Worm (Caenorhabditis elegans) whole organism, early embryonic: Measurements from ENCODE around the gene ptp-2.

ENCODE experiments used
- B0310.2 ChIP-seq: sonication (generic microtip); optimal IDR thresholded peaks from 2 replicates; lab custom pipeline; 2016; ENCODE audit warnings: mild to moderate bottlenecking, missing genetic modification characterization, missing compliant biosample characterization
- F13C5.2 ChIP-seq: sonication (generic microtip); optimal IDR thresholded peaks from 2 replicates; lab custom pipeline; 2017; ENCODE audit warnings: mild to moderate bottlenecking, missing genetic modification characterization, inconsistent platforms, missing compliant biosample characterization
- aly-1 ChIP-seq: sonication (generic microtip); optimal IDR thresholded peaks from 2 replicates; lab custom pipeline; 2016; ENCODE audit warnings: missing genetic modification characterization, missing compliant biosample characterization
- ama-1 ChIP-seq: fragments of 150-350 bp; optimal IDR thresholded peaks from 2 replicates; lab custom pipeline; 2014
- ceh-13 ChIP-seq: fragments of 200-800 bp; sonication (Bioruptor generic); optimal IDR thresholded peaks from 2 replicates; lab custom pipeline; 2018; ENCODE audit warnings: mild to moderate bottlenecking, missing genetic modification characterization, missing compliant biosample characterization
- ceh-36 ChIP-seq: sonication (generic microtip); optimal IDR thresholded peaks from 2 replicates; lab custom pipeline; 2016; ENCODE audit warnings: missing genetic modification characterization, inconsistent platforms, missing compliant biosample characterization
- ets-7 ChIP-seq: sonication (generic microtip); optimal IDR thresholded peaks from 2 replicates; lab custom pipeline; 2016; ENCODE audit warnings: missing genotype, missing genetic modification characterization, missing compliant biosample characterization
- flt-1 ChIP-seq: fragments of 200-800 bp; sonication (Bioruptor generic); IDR thresholded peaks from 2 replicates; pipeline ENCODE4 v1.3.6; 2022; ENCODE audit warnings: missing genetic modification characterization, missing compliant biosample characterization
- hmbx-1 ChIP-seq: sonication (generic microtip); optimal IDR thresholded peaks from 2 replicates; lab custom pipeline; 2016; ENCODE audit warnings: mild to moderate bottlenecking, missing genetic modification characterization, missing compliant biosample characterization
- hmg-4 ChIP-seq: fragments of 200-800 bp; sonication (Bioruptor generic); optimal IDR thresholded peaks from 2 replicates; lab custom pipeline; 2018; ENCODE audit warnings: mild to moderate bottlenecking, missing genetic modification characterization, missing compliant biosample characterization
- hnd-1 ChIP-seq: sonication (generic microtip); optimal IDR thresholded peaks from 2 replicates; lab custom pipeline; 2016; ENCODE audit warnings: missing genetic modification characterization, missing compliant biosample characterization
- pes-1 ChIP-seq: fragments of 200-800 bp; sonication (Bioruptor generic); IDR thresholded peaks from 2 replicates; pipeline ENCODE4 v1.3.6; 2022; ENCODE audit warnings: missing genetic modification reagents, missing genetic modification characterization, missing compliant biosample characterization
- scrt-1 ChIP-seq: fragments of 200-800 bp; sonication (Bioruptor generic); IDR thresholded peaks from 2 replicates; pipeline ENCODE4 v1.3.6; 2022; ENCODE audit warnings: missing genetic modification characterization, missing compliant biosample characterization
- sea-1 ChIP-seq: fragments of 200-800 bp; sonication (Bioruptor generic); conservative IDR thresholded peaks from 2 replicates; pipeline ENCODE4 v1.3.6; 2022; ENCODE audit warnings: missing genetic modification characterization, missing compliant biosample characterization
- tbx-11 ChIP-seq: fragments of 200-800 bp; sonication (Bioruptor generic); IDR thresholded peaks from 2 replicates; pipeline ENCODE4 v1.3.6; 2022; ENCODE audit warnings: missing genetic modification characterization, missing compliant biosample characterization
- tbx-37 ChIP-seq: fragments of 200-800 bp; sonication (Bioruptor generic); conservative IDR thresholded peaks from 2 replicates; pipeline ENCODE4 v1.3.6; 2022; ENCODE audit warnings: missing genetic modification reagents, missing genetic modification characterization, missing compliant biosample characterization
- tra-4 ChIP-seq: sonication (generic microtip); optimal IDR thresholded peaks from 2 replicates; lab custom pipeline; 2017; ENCODE audit warnings: missing genetic modification characterization, missing compliant biosample characterization

The ptp-2 gene

ce11 chrII:5957803-5958367 lies 39.4 kb downstream of the ptp-2 start:
- TF ChIP-seq hmg-4 (no peak), B0310.2 (no peak), F13C5.2 (tag; lab: Kevin White, UChicago) (no peak), ama-1 (lab: Kevin White, UChicago) (no peak), flt-1 (GFP tag; lab: Robert Waterston, UW) (no peak), pes-1 (GFP tag; lab: Robert Waterston, UW) (no peak), hmbx-1 (tag; lab: Kevin White, UChicago) (no peak), hnd-1 (tag; lab: Kevin White, UChicago) (no peak), ets-7 (no peak), tbx-37 (no peak), tbx-11 (GFP tag; lab: Robert Waterston, UW) (no peak), ceh-36 (tag; lab: Kevin White, UChicago) (no peak), tra-4 (tag; lab: Kevin White, UChicago) (no peak), sea-1 (no peak), scrt-1 (no peak), aly-1 (no peak), ceh-13 (GFP tag; lab: Kevin White, UChicago) (no peak)

- TF ChIP-seq hmg-4, result no peak
- TF ChIP-seq tbx-37, result no peak
- TF ChIP-seq ama-1 (lab: Kevin White, UChicago), result no peak
- no peak for TF ChIP-seq aly-1
- TF ChIP-seq pes-1 (GFP tag; lab: Robert Waterston, UW), result no peak
- no peak for TF ChIP-seq F13C5.2 (tag; lab: Kevin White, UChicago)
- TF ChIP-seq scrt-1, result no peak
- no peak for TF ChIP-seq B0310.2
Measured at ce11 chrII:5959575-5960119, 41.2 kb downstream of the ptp-2 start.

- no peak for TF ChIP-seq F13C5.2 (tag; lab: Kevin White, UChicago)
- no peak for TF ChIP-seq scrt-1
Measured at ce11 chrII:5961317-5961716, 42.9 kb downstream of the ptp-2 start, which contains the start of gene B0034.7. TSS of gene B0034.7 (plus strand) at chrII:5961617.

- TF ChIP-seq hnd-1 (tag; lab: Kevin White, UChicago), result no peak
- TF ChIP-seq F13C5.2 (tag; lab: Kevin White, UChicago), result no peak
- TF ChIP-seq ets-7, result no peak
- TF ChIP-seq tbx-37, result no peak
- TF ChIP-seq B0310.2, result no peak
- no peak for TF ChIP-seq ama-1 (lab: Kevin White, UChicago)
- no peak for TF ChIP-seq sea-1
- no peak for TF ChIP-seq aly-1
- no peak for TF ChIP-seq hmg-4
- no peak for TF ChIP-seq ceh-36 (tag; lab: Kevin White, UChicago)
Measured at ce11 chrII:5962343-5962742, 43.9 kb downstream of the ptp-2 start.

- no peak for TF ChIP-seq tra-4 (tag; lab: Kevin White, UChicago)
- no peak for TF ChIP-seq sea-1
- no peak for TF ChIP-seq tbx-11 (GFP tag; lab: Robert Waterston, UW)
- TF ChIP-seq hnd-1 (tag; lab: Kevin White, UChicago), result no peak
- TF ChIP-seq aly-1, result no peak
Measured at ce11 chrII:5964962-5965361, 46.5 kb downstream of the ptp-2 start.

- TF ChIP-seq ets-7, result peak; percentile 2
- TF ChIP-seq B0310.2, result no peak
Measured at ce11 chrII:5966637-5967036, 48.2 kb downstream of the ptp-2 start.

- TF ChIP-seq ama-1 (lab: Kevin White, UChicago) (no peak), F13C5.2 (tag; lab: Kevin White, UChicago) (no peak), ceh-13 (GFP tag; lab: Kevin White, UChicago) (no peak), hmbx-1 (tag; lab: Kevin White, UChicago) (no peak), pes-1 (GFP tag; lab: Robert Waterston, UW) (no peak), tbx-11 (GFP tag; lab: Robert Waterston, UW) (no peak), ceh-36 (tag; lab: Kevin White, UChicago) (no peak), flt-1 (GFP tag; lab: Robert Waterston, UW) (no peak), hnd-1 (tag; lab: Kevin White, UChicago) (no peak)
Measured at ce11 chrII:5968037-5968436, 49.6 kb downstream of the ptp-2 start, which contains the start of gene B0034.1. TSS of gene B0034.1 (plus strand) at chrII:5968337.

- TF ChIP-seq ceh-13 (GFP tag; lab: Kevin White, UChicago) (no peak), flt-1 (GFP tag; lab: Robert Waterston, UW) (no peak), hmbx-1 (tag; lab: Kevin White, UChicago) (no peak), ceh-36 (tag; lab: Kevin White, UChicago) (no peak), hnd-1 (tag; lab: Kevin White, UChicago) (no peak), ama-1 (lab: Kevin White, UChicago) (no peak), pes-1 (GFP tag; lab: Robert Waterston, UW) (no peak), scrt-1 (no peak), aly-1 (no peak), tbx-37 (no peak), B0310.2 (no peak), tra-4 (tag; lab: Kevin White, UChicago) (no peak), sea-1 (no peak), hmg-4 (no peak), ets-7 (no peak), tbx-11 (GFP tag; lab: Robert Waterston, UW) (no peak), F13C5.2 (tag; lab: Kevin White, UChicago) (no peak)
Measured at ce11 chrII:5969303-5969702, 50.9 kb downstream of the ptp-2 start, which contains the start of gene B0034.4. TSS of gene B0034.4 (minus strand) at chrII:5969531.
